Fruit fly (Drosophila melanogaster) whole organism, prepupa: Measurements from ENCODE around the gene CG12728.

ENCODE experiments used
- CG10631 ChIP-seq: fragments of 200-800 bp; sonication (Bioruptor generic); optimal IDR thresholded peaks from 2 replicates; lab custom pipeline; 2016; ENCODE audit warnings: missing biosample characterization, missing genetic modification characterization
- CG10669 ChIP-seq: fragments of 200-800 bp; sonication (Bioruptor generic); optimal IDR thresholded peaks from 3 replicates; lab custom pipeline; 2018; ENCODE audit warnings: missing biosample characterization, mild to moderate bottlenecking, missing genetic modification characterization, moderate library complexity
- CG11294 ChIP-seq: fragments of 200-800 bp; sonication (Bioruptor generic); IDR thresholded peaks from 2 replicates; pipeline ENCODE4 v1.3.6; 2022; ENCODE audit warnings: missing biosample characterization, missing genetic modification characterization
- CG11762 ChIP-seq: fragments of 200-800 bp; sonication (Bioruptor generic); optimal IDR thresholded peaks from 3 replicates; lab custom pipeline; 2016; ENCODE audit warnings: missing biosample characterization, missing genetic modification characterization; ENCODE audit not compliant: insufficient read depth
- CG15336 ChIP-seq: fragments of 200-800 bp; sonication (Bioruptor generic); IDR thresholded peaks from 2 replicates; pipeline ENCODE4 v1.3.6; 2022; ENCODE audit warnings: missing biosample characterization, missing genetic modification characterization
- CG1621 ChIP-seq: fragments of 200-800 bp; sonication (Bioruptor generic); optimal IDR thresholded peaks from 3 replicates; lab custom pipeline; 2018; ENCODE audit warnings: missing biosample characterization, mild to moderate bottlenecking, missing genetic modification characterization
- CG3032 ChIP-seq: fragments of 200-800 bp; optimal IDR thresholded peaks from 2 replicates; lab custom pipeline; 2019; ENCODE audit warnings: missing biosample characterization, mild to moderate bottlenecking, missing genetic modification characterization, moderate library complexity
- CG31627 ChIP-seq: fragments of 200-800 bp; sonication (Bioruptor generic); optimal IDR thresholded peaks from 3 replicates; lab custom pipeline; 2016; ENCODE audit warnings: missing biosample characterization, missing genetic modification characterization
- CG32006 ChIP-seq: fragments of 200-800 bp; sonication (Bioruptor generic); optimal IDR thresholded peaks from 3 replicates; lab custom pipeline; 2017; ENCODE audit warnings: missing biosample characterization, mild to moderate bottlenecking, missing genetic modification characterization
- CG34406 ChIP-seq: fragments of 200-800 bp; sonication (Bioruptor generic); optimal IDR thresholded peaks from 3 replicates; lab custom pipeline; 2016; ENCODE audit warnings: missing biosample characterization, missing genetic modification characterization
- CG3919 ChIP-seq: fragments of 200-800 bp; sonication (Bioruptor generic); optimal IDR thresholded peaks from 3 replicates; lab custom pipeline; 2016; ENCODE audit warnings: missing biosample characterization, missing genetic modification characterization
- CG4318 ChIP-seq: fragments of 200-800 bp; sonication (Bioruptor generic); optimal IDR thresholded peaks from 3 replicates; lab custom pipeline; 2017; ENCODE audit warnings: missing biosample characterization, mild to moderate bottlenecking, missing genetic modification characterization
- CG6163 ChIP-seq: fragments of 200-800 bp; sonication (Bioruptor generic); IDR thresholded peaks from 3 replicates; pipeline ENCODE4 v1.3.6; 2022; ENCODE audit warnings: missing biosample characterization, missing genetic modification characterization
- CG6276 ChIP-seq: fragments of 200-800 bp; sonication (Bioruptor generic); optimal IDR thresholded peaks from 2 replicates; lab custom pipeline; 2017; ENCODE audit warnings: missing biosample characterization, mild to moderate bottlenecking, missing genetic modification characterization
- CG6792 ChIP-seq: fragments of 200-800 bp; sonication (Bioruptor generic); optimal IDR thresholded peaks from 3 replicates; lab custom pipeline; 2016; ENCODE audit warnings: missing biosample characterization, missing genetic modification characterization
- CG6808 ChIP-seq: fragments of 200-800 bp; sonication (Bioruptor generic); optimal IDR thresholded peaks from 3 replicates; lab custom pipeline; 2017; ENCODE audit warnings: missing biosample characterization, missing genetic modification characterization, mild to moderate bottlenecking, moderate library complexity, missing genetic modification reagents
- CG6854 ChIP-seq: fragments of 200-800 bp; sonication (Bioruptor generic); optimal IDR thresholded peaks from 2 replicates; lab custom pipeline; 2017; ENCODE audit warnings: missing biosample characterization, mild to moderate bottlenecking, missing genetic modification characterization
- CG7368 ChIP-seq: fragments of 200-800 bp; sonication (Bioruptor generic); optimal IDR thresholded peaks from 3 replicates; lab custom pipeline; 2016; ENCODE audit warnings: missing biosample characterization, missing genetic modification characterization
- CG8119 ChIP-seq: fragments of 200-800 bp; sonication (Bioruptor generic); IDR thresholded peaks from 3 replicates; pipeline ENCODE4 v1.3.6; 2022; ENCODE audit warnings: missing biosample characterization, missing genetic modification characterization
- CG8319 ChIP-seq: fragments of 200-800 bp; sonication (Bioruptor generic); optimal IDR thresholded peaks from 3 replicates; lab custom pipeline; 2016; ENCODE audit warnings: missing biosample characterization, missing genetic modification characterization
- CG8632 ChIP-seq: fragments of 200-800 bp; sonication (Bioruptor generic); optimal IDR thresholded peaks from 3 replicates; lab custom pipeline; 2016; ENCODE audit warnings: missing biosample characterization, missing genetic modification characterization
- Eip75B ChIP-seq: fragments of 200-800 bp; sonication (Bioruptor generic); optimal IDR thresholded peaks from 3 replicates; lab custom pipeline; 2016; ENCODE audit warnings: missing biosample characterization, missing genetic modification characterization
- Eip78C ChIP-seq: fragments of 200-800 bp; sonication (Bioruptor generic); peaks from one replicate; lab custom pipeline; 2016; ENCODE audit warnings: missing biosample characterization, missing genetic modification characterization
- Eip93F ChIP-seq: fragments of 200-800 bp; sonication (Bioruptor generic); optimal IDR thresholded peaks from 2 replicates; lab custom pipeline; 2016; ENCODE audit warnings: missing biosample characterization, mild to moderate bottlenecking, missing genetic modification characterization
- Ets96B ChIP-seq: fragments of 200-800 bp; optimal IDR thresholded peaks from 2 replicates; lab custom pipeline; 2019; ENCODE audit warnings: missing biosample characterization, mild to moderate bottlenecking, missing genetic modification characterization, moderate library complexity
- Gug ChIP-seq: fragments of 200-800 bp; sonication (Bioruptor generic); IDR thresholded peaks from 2 replicates; pipeline ENCODE4 v1.3.6; 2022; ENCODE audit warnings: missing biosample characterization, missing genetic modification characterization
- Hr38 ChIP-seq: sonication (Bioruptor generic); optimal IDR thresholded peaks from 2 replicates; lab custom pipeline; 2016; ENCODE audit warnings: missing biosample characterization, missing genetic modification characterization
- Hr39 ChIP-seq: fragments of 200-800 bp; sonication (Bioruptor generic); optimal IDR thresholded peaks from 2 replicates; lab custom pipeline; 2016; ENCODE audit warnings: missing biosample characterization, missing genetic modification characterization
- Hr4 ChIP-seq: fragments of 200-800 bp; sonication (Bioruptor generic); optimal IDR thresholded peaks from 3 replicates; lab custom pipeline; 2016; ENCODE audit warnings: missing biosample characterization, missing genetic modification characterization
- Lpt ChIP-seq: fragments of 200-800 bp; sonication (Bioruptor generic); optimal IDR thresholded peaks from 3 replicates; lab custom pipeline; 2016; ENCODE audit warnings: missing biosample characterization, missing genetic modification characterization
- Met ChIP-seq: fragments of 200-800 bp; sonication (Bioruptor generic); optimal IDR thresholded peaks from 3 replicates; lab custom pipeline; 2016; ENCODE audit warnings: missing biosample characterization, missing genetic modification characterization
- OdsH ChIP-seq: fragments of 200-800 bp; sonication (Bioruptor generic); optimal IDR thresholded peaks from 3 replicates; lab custom pipeline; 2016; ENCODE audit warnings: missing biosample characterization, missing genetic modification characterization
- Smox ChIP-seq: fragments of 200-800 bp; sonication (Bioruptor generic); optimal IDR thresholded peaks from 3 replicates; lab custom pipeline; 2016; ENCODE audit warnings: missing biosample characterization, missing genetic modification characterization
- Sox102F ChIP-seq: fragments of 200-800 bp; sonication (Bioruptor generic); optimal IDR thresholded peaks from 2 replicates; lab custom pipeline; 2016; ENCODE audit warnings: missing biosample characterization, mild to moderate bottlenecking, missing genetic modification characterization
- Sox14 ChIP-seq: fragments of 200-800 bp; sonication (Bioruptor generic); optimal IDR thresholded peaks from 3 replicates; lab custom pipeline; 2016; ENCODE audit warnings: missing biosample characterization, missing genetic modification characterization
- Sox15 ChIP-seq: fragments of 200-800 bp; sonication (Bioruptor generic); optimal IDR thresholded peaks from 3 replicates; lab custom pipeline; 2016; ENCODE audit warnings: missing biosample characterization, missing genetic modification characterization
- achi ChIP-seq: fragments of 200-800 bp; sonication (Bioruptor generic); optimal IDR thresholded peaks from 3 replicates; lab custom pipeline; 2016; ENCODE audit warnings: missing biosample characterization, missing genetic modification characterization
- acj6 ChIP-seq: fragments of 200-800 bp; sonication (Bioruptor generic); optimal IDR thresholded peaks from 3 replicates; lab custom pipeline; 2016; ENCODE audit warnings: missing biosample characterization, missing genetic modification characterization
- cyc ChIP-seq: fragments of 200-800 bp; sonication (Bioruptor generic); optimal IDR thresholded peaks from 3 replicates; lab custom pipeline; 2016; ENCODE audit warnings: missing biosample characterization, missing genetic modification characterization
- dsx ChIP-seq: fragments of 200-800 bp; optimal IDR thresholded peaks from 3 replicates; lab custom pipeline; 2019; ENCODE audit warnings: missing biosample characterization, mild to moderate bottlenecking, missing genetic modification characterization, moderate library complexity; ENCODE audit not compliant: poor library complexity, severe bottlenecking
- esn ChIP-seq: fragments of 200-800 bp; sonication (Bioruptor generic); optimal IDR thresholded peaks from 2 replicates; lab custom pipeline; 2016; ENCODE audit warnings: missing biosample characterization, mild to moderate bottlenecking, missing genetic modification characterization, moderate library complexity
- fd59A ChIP-seq: fragments of 200-800 bp; sonication (Bioruptor generic); optimal IDR thresholded peaks from 2 replicates; lab custom pipeline; 2017; ENCODE audit warnings: missing biosample characterization, mild to moderate bottlenecking, missing genetic modification characterization, missing genetic modification reagents
- fd85E ChIP-seq: fragments of 200-800 bp; sonication (Bioruptor generic); optimal IDR thresholded peaks from 3 replicates; lab custom pipeline; 2016; ENCODE audit warnings: missing biosample characterization, missing genetic modification characterization
- fkh ChIP-seq: fragments of 200-800 bp; sonication (Bioruptor generic); optimal IDR thresholded peaks from 3 replicates; lab custom pipeline; 2017; ENCODE audit warnings: missing biosample characterization, mild to moderate bottlenecking, missing genetic modification characterization, moderate library complexity
- lz ChIP-seq: fragments of 200-800 bp; sonication (Bioruptor generic); optimal IDR thresholded peaks from 3 replicates; lab custom pipeline; 2016; ENCODE audit warnings: missing biosample characterization, missing genetic modification characterization
- net ChIP-seq: fragments of 200-800 bp; sonication (Bioruptor generic); optimal IDR thresholded peaks from 3 replicates; lab custom pipeline; 2016; ENCODE audit warnings: missing biosample characterization, missing genetic modification characterization
- salr ChIP-seq, 2 experiments: fragments of 200-800 bp; sonication (Bioruptor generic); optimal IDR thresholded peaks; 3 replicates each; lab custom pipeline; 2016 to 2018; ENCODE audit warnings: missing biosample characterization in 2 of 2, missing genetic modification characterization in 2 of 2, mild to moderate bottlenecking in 1 of 2
- spab ChIP-seq: fragments of 200-800 bp; sonication (Bioruptor generic); optimal IDR thresholded peaks from 2 replicates; lab custom pipeline; 2017; ENCODE audit warnings: missing biosample characterization, mild to moderate bottlenecking, missing genetic modification characterization, missing genetic modification reagents
- ss ChIP-seq, 2 experiments: fragments of 200-800 bp; sonication (Bioruptor generic); optimal IDR thresholded peaks; 2 replicates in 1 of 2; 3 replicates in 1 of 2; lab custom pipeline; 2017 to 2018; ENCODE audit warnings: mild to moderate bottlenecking in 2 of 2, missing biosample characterization in 2 of 2, missing genetic modification characterization in 2 of 2, moderate library complexity in 1 of 2
- svp ChIP-seq: fragments of 200-800 bp; sonication (Bioruptor generic); peaks from one replicate; lab custom pipeline; 2016; ENCODE audit warnings: missing biosample characterization, missing genetic modification characterization
- vri ChIP-seq: fragments of 200-800 bp; sonication (Bioruptor generic); optimal IDR thresholded peaks from 3 replicates; lab custom pipeline; 2016; ENCODE audit warnings: missing biosample characterization, mild to moderate bottlenecking, missing genetic modification characterization

CG12728 gene

DNA sequence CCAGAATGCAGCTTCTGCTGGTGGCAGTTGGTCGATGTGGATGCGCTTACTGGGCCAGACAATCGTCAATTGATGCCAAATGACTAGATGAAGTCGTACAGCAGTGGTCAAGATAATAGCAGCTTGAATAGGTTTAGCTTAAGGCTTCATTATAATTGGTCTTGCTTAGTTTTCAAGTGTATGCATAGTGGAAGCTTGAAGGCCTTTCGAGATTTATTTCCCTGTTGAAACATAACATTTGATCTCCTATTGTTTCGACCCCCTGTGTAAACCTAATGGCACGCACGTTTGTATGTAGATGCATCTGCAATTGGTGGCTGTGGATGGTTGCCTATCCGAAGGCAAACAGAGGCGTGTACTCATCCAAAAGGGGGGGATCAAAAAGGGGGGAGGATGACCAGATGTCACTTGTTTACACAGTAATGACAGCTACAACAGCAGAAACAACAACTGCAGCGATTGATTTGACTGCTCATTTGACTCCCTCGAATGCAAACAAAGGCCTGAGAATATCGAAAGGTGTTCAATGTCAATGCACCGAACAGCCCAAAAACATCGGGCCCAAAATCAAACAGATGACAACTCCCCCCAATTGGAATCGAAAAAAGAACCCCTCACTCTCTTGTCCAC lies 25.8 kb downstream of the CG12728 start:
- TF ChIP-seq Hr39 (GFP tag; lab: Kevin White, UChicago) (peak; percentile 24), Gug (GFP tag; lab: Robert Waterston, UW) (peak; percentile 78), cyc (GFP tag; lab: Kevin White, UChicago) (no peak), esn (GFP tag; lab: Kevin White, UChicago) (peak; percentile 17), acj6 (GFP tag; lab: Kevin White, UChicago) (peak; percentile 60), svp (GFP tag; lab: Kevin White, UChicago) (peak; percentile 67), lz (GFP tag; lab: Kevin White, UChicago) (peak; percentile 29), CG32006 (peak; percentile 79), dsx (GFP tag; lab: Kevin White, UChicago) (peak; percentile 50), ss (GFP tag; optimal IDR thresholded peaks at IDR 0.05; lab: Kevin White, UChicago) (peak; percentile 14 to 30), salr (GFP tag; optimal IDR thresholded peaks at IDR 0.05; lab: Kevin White, UChicago) (peak; percentile 53 to 58), Ets96B (peak; percentile 57), OdsH (GFP tag; lab: Kevin White, UChicago) (peak; percentile 56), Sox102F (GFP tag; lab: Kevin White, UChicago) (peak; percentile 18), Sox15 (GFP tag; lab: Kevin White, UChicago) (no peak), CG8119 (GFP tag; lab: Robert Waterston, UW) (peak; percentile 80), Sox14 (GFP tag; lab: Kevin White, UChicago) (peak; percentile 62), CG8632 (GFP tag; lab: Kevin White, UChicago) (peak; percentile 8), CG3032 (tag; lab: Kevin White, UChicago) (peak; percentile 51), Smox (GFP tag; lab: Kevin White, UChicago) (no peak), Lpt (peak; percentile 76), fd85E (no peak), CG31627 (GFP tag; lab: Kevin White, UChicago) (peak; percentile 3), CG10631 (GFP tag; lab: Kevin White, UChicago) (peak; percentile 63), Hr4 (peak; percentile 74), CG3919 (GFP tag; lab: Kevin White, UChicago) (peak; percentile 65), CG15336 (GFP tag; lab: Robert Waterston, UW) (peak; percentile 87), CG6792 (GFP tag; lab: Kevin White, UChicago) (peak; percentile 38), vri (no peak), Eip75B (GFP tag; lab: Kevin White, UChicago) (peak; percentile 68), achi (GFP tag; lab: Kevin White, UChicago) (peak; percentile 55), spab (peak; percentile 44), Met (GFP tag; lab: Kevin White, UChicago) (peak; percentile 44), CG8319 (GFP tag; lab: Kevin White, UChicago) (no peak), Eip78C (GFP tag; lab: Kevin White, UChicago) (peak; percentile 84), CG11762 (peak; percentile 29), CG1621 (peak; percentile 68), fd59A (GFP tag; lab: Kevin White, UChicago) (peak; percentile 30), CG11294 (GFP tag; lab: Robert Waterston, UW) (peak; percentile 67; the same call in 1 of the 2 replicates), Hr38 (GFP tag; lab: Kevin White, UChicago) (no peak), CG6808 (GFP tag; lab: Kevin White, UChicago) (peak; percentile 40), CG6854 (GFP tag; lab: Kevin White, UChicago) (no peak), CG6276 (peak; percentile 68), CG7368 (peak; percentile 39), CG34406 (peak; percentile 21), CG10669 (GFP tag; lab: Kevin White, UChicago) (peak; percentile 53), net (GFP tag; lab: Kevin White, UChicago) (peak; percentile 68), CG4318 (GFP tag; lab: Kevin White, UChicago) (peak; percentile 61), fkh (GFP tag; lab: Kevin White, UChicago) (peak; percentile 42), CG6163 (peak; percentile 91), Eip93F (no peak)
